Worm (Caenorhabditis elegans): ENCODE data around the gene H13N06.2.

ce11 chrX:15446292-15446794 lies 41.6 kb upstream of the H13N06.2 start, which contains the start of gene R03A10.5:
- TF ChIP-seq T07F8.4 (tag; optimal IDR thresholded peaks at IDR 0.05), result no peak
- no peak for TF ChIP-seq him-1 (tag; optimal IDR thresholded peaks at IDR 0.05)
- TF ChIP-seq mel-28 (tag; optimal IDR thresholded peaks at IDR 0.05; ENCODE audit: borderline replicate concordance), result no peak

Measured in whole organism, young adult.